Worm (Caenorhabditis elegans): ENCODE measurements around the gene fipr-29.

DNA sequence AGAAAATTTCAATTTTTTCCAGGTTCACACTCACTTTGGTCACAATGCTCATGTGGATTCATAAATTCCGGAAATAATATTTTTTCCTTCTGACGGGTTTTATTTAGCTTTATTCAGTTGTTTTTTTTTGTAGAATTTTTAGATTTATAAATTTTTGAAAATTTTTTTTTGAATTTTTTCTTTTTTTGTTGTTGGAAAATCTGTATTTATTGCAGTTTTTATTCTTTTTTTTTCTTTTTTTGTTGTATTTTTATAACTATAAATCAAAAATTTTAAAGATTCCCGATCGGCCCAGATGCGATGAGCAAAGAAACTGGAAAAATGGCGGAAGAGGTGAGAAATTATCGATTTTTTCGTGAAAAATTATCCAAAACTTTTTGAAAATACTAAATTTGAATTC lies 31.4 kb upstream of the fipr-29 start, which contains the start of gene ccep-135:
- TF ChIP-seq elt-1 (tag; optimal IDR thresholded peaks at IDR 0.05; ENCODE audit: borderline replicate concordance, insufficient read depth) (no peak), elt-3 (tag; optimal IDR thresholded peaks at IDR 0.05) (no peak), nhr-76 (tag; optimal IDR thresholded peaks at IDR 0.05) (no peak), nhr-237 (tag; optimal IDR thresholded peaks at IDR 0.05) (no peak)
